Fruit fly (Drosophila melanogaster): ENCODE measurements around the gene CG9609.
A peak's percentile ranks its signal among the peaks of the same experiment; 100 is the strongest.

The CG9609 gene

dm6 chrX:16791920-16792829, 5.4 kb upstream of the CG9609 start, which contains the start of gene CG4768 (continued):
- TF ChIP-seq zfh1 (GFP tag; IDR thresholded peaks at IDR 0.05) (no peak), ewg (GFP tag; optimal IDR thresholded peaks at IDR 0.05) (no peak), CG10565 (GFP tag; optimal IDR thresholded peaks at IDR 0.05) (no peak), MESR4 (GFP tag; optimal IDR thresholded peaks at IDR 0.05) (peak; percentile 85), nom (GFP tag; optimal IDR thresholded peaks at IDR 0.05) (peak; percentile 17), cas (GFP tag; IDR thresholded peaks at IDR 0.05) (no peak), prd (optimal IDR thresholded peaks at IDR 0.05) (no peak), prd (GFP tag; IDR thresholded peaks at IDR 0.05) (0 out of 3 replicates have a peak, but pooled peaks have one; percentile 7), CG10543 (GFP tag; optimal IDR thresholded peaks at IDR 0.05) (peak; percentile 30), pzg (GFP tag; optimal IDR thresholded peaks at IDR 0.05) (peak; percentile 25), CG8478 (optimal IDR thresholded peaks at IDR 0.05) (peak; percentile 71), Ets97D (GFP tag; optimal IDR thresholded peaks at IDR 0.05) (no peak), Adf1 (GFP tag; IDR thresholded peaks at IDR 0.05) (0 out of 2 replicates have a peak, but pooled peaks have one; percentile 42), CG17385 (GFP tag; optimal IDR thresholded peaks at IDR 0.05) (peak; percentile 90), slbo (GFP tag; IDR thresholded peaks at IDR 0.05) (0 out of 2 replicates have a peak, but pooled peaks have one; percentile 17)

dm6 chrX:16791058-16791457, 4.2 kb upstream of the CG9609 start, which contains the start of gene Rrp45:
Rrp45 (minus strand) TSS chrX:16791266.
- TF ChIP-seq CG3995 (GFP tag; optimal IDR thresholded peaks at IDR 0.05) (peak; percentile 88), Rfx (GFP tag; IDR thresholded peaks at IDR 0.05) (0 out of 2 replicates have a peak, but pooled peaks have one; percentile 21), CG30403 (GFP tag; optimal IDR thresholded peaks at IDR 0.05) (no peak), CG10565 (GFP tag; optimal IDR thresholded peaks at IDR 0.05) (no peak), amos (GFP tag; IDR thresholded peaks at IDR 0.05; ENCODE audit: partially characterized antibody) (peak; percentile 44; the same call in 1 of the 2 replicates), E2f2 (GFP tag; IDR thresholded peaks at IDR 0.05) (peak; percentile 50), CG15514 (GFP tag; optimal IDR thresholded peaks at IDR 0.05) (peak; percentile 99), CG3847 (GFP tag; IDR thresholded peaks at IDR 0.05) (peak; percentile 30; the same call in 1 of the 2 replicates), Ets65A (GFP tag) (peak; percentile 39), CG4617 (GFP tag; optimal IDR thresholded peaks at IDR 0.05; ENCODE audit: borderline replicate concordance) (no peak), Eip74EF (GFP tag; optimal IDR thresholded peaks at IDR 0.05) (no peak), knrl (GFP tag; IDR thresholded peaks at IDR 0.05; ENCODE audit: partially characterized antibody) (peak; percentile 20; the same call in 1 of the 3 replicates), ap (GFP tag; IDR thresholded peaks at IDR 0.05) (no peak), CG1024 (GFP tag; IDR thresholded peaks at IDR 0.05) (no peak), ato (GFP tag; IDR thresholded peaks at IDR 0.05; ENCODE audit: partially characterized antibody) (no peak), MESR4 (GFP tag; optimal IDR thresholded peaks at IDR 0.05) (peak; percentile 37), MBD-R2 (GFP tag; IDR thresholded peaks at IDR 0.05) (peak; percentile 77), row (GFP tag; IDR thresholded peaks at IDR 0.05) (peak; percentile 73), sens (GFP tag) (peak; percentile 9), crc (GFP tag; optimal IDR thresholded peaks at IDR 0.05) (no peak), dm (GFP tag; optimal IDR thresholded peaks at IDR 0.05) (peak; percentile 66), slbo (GFP tag; IDR thresholded peaks at IDR 0.05) (no peak), Xbp1 (GFP tag; optimal IDR thresholded peaks at IDR 0.05) (no peak), CG6813 (GFP tag; optimal IDR thresholded peaks at IDR 0.05) (no peak), CG14050 (GFP tag; IDR thresholded peaks at IDR 0.05) (no peak), CG43689 (GFP tag; IDR thresholded peaks at IDR 0.05) (no peak), pzg (GFP tag; optimal IDR thresholded peaks at IDR 0.05) (peak; percentile 31), CG10979 (tag; optimal IDR thresholded peaks at IDR 0.05) (no peak), CG9609 (GFP tag; optimal IDR thresholded peaks at IDR 0.05) (no peak), Bdp1 (GFP tag; optimal IDR thresholded peaks at IDR 0.05) (no peak), salm (tag; optimal IDR thresholded peaks at IDR 0.05) (no peak), repo (GFP tag; optimal IDR thresholded peaks at IDR 0.05) (no peak), Dp (GFP tag; optimal IDR thresholded peaks at IDR 0.05) (peak; percentile 41), yki (optimal IDR thresholded peaks at IDR 0.05) (no peak), CG7987 (GFP tag; optimal IDR thresholded peaks at IDR 0.05) (no peak), tin (GFP tag; optimal IDR thresholded peaks at IDR 0.05) (no peak), BEAF-32 (GFP tag; optimal IDR thresholded peaks at IDR 0.05) (peak; percentile 16)
